Fruit fly (Drosophila melanogaster) whole organism, embryonic: ENCODE data around the gene CG32299.

Source experiments
- Bdp1 ChIP-seq: fragments of 200-800 bp; sonication (Bioruptor generic); optimal IDR thresholded peaks from 3 replicates; lab custom pipeline; 2016; ENCODE audit warnings: missing biosample characterization, missing genetic modification characterization
- Bgb ChIP-seq: fragments of 200-800 bp; sonication (Bioruptor generic); IDR thresholded peaks from 2 replicates; pipeline ENCODE4 v1.3.6; 2022; ENCODE audit warnings: missing biosample characterization, missing genetic modification characterization; ENCODE audit not compliant: partially characterized antibody
- C15 ChIP-seq: fragments of 200-800 bp; sonication (Bioruptor generic); IDR thresholded peaks from 3 replicates; pipeline ENCODE4 v1.3.6; 2022; ENCODE audit warnings: missing biosample characterization, missing genetic modification characterization
- CG10565 ChIP-seq: fragments of 200-800 bp; sonication (Bioruptor generic); optimal IDR thresholded peaks from 3 replicates; lab custom pipeline; 2016; ENCODE audit warnings: missing biosample characterization, mild to moderate bottlenecking, missing genetic modification characterization
- CG11247 ChIP-seq: fragments of 200-800 bp; sonication (Bioruptor generic); IDR thresholded peaks from 2 replicates; pipeline ENCODE4 v1.3.6; 2022; ENCODE audit warnings: missing biosample characterization, missing genetic modification characterization
- CG11560 ChIP-seq: fragments of 200-800 bp; sonication (Bioruptor generic); IDR thresholded peaks from 3 replicates; pipeline ENCODE4 v1.3.6; 2022; ENCODE audit warnings: missing biosample characterization, missing genetic modification characterization
- CG11696 ChIP-seq: fragments of 200-800 bp; sonication (Bioruptor generic); IDR thresholded peaks from 2 replicates; pipeline ENCODE4 v1.3.6; 2022; ENCODE audit warnings: missing biosample characterization, missing genetic modification characterization
- CG1233 ChIP-seq: fragments of 200-800 bp; sonication (Bioruptor generic); optimal IDR thresholded peaks from 4 replicates; lab custom pipeline; 2018; ENCODE audit warnings: missing biosample characterization, mild to moderate bottlenecking, missing genetic modification characterization
- CG14710 ChIP-seq: fragments of 200-800 bp; sonication (Bioruptor generic); optimal IDR thresholded peaks from 3 replicates; lab custom pipeline; 2019; ENCODE audit warnings: missing biosample characterization, mild to moderate bottlenecking, missing genetic modification characterization, moderate library complexity
- CG1603 ChIP-seq: fragments of 200-800 bp; sonication (Bioruptor generic); optimal IDR thresholded peaks from 2 replicates; lab custom pipeline; 2019; ENCODE audit warnings: missing biosample characterization, mild to moderate bottlenecking, missing genetic modification characterization, moderate library complexity
- CG16863 ChIP-seq: fragments of 200-800 bp; sonication (Bioruptor generic); optimal IDR thresholded peaks from 3 replicates; lab custom pipeline; 2016; ENCODE audit warnings: missing biosample characterization, missing genetic modification characterization
- CG17361 ChIP-seq: fragments of 200-800 bp; sonication (Bioruptor generic); IDR thresholded peaks from 3 replicates; pipeline ENCODE4 v1.3.6; 2022; ENCODE audit warnings: missing biosample characterization, missing genetic modification characterization
- CG17385 ChIP-seq: fragments of 200-800 bp; sonication (Bioruptor generic); optimal IDR thresholded peaks from 3 replicates; lab custom pipeline; 2018; ENCODE audit warnings: missing biosample characterization, mild to moderate bottlenecking, missing genetic modification characterization
- CG31388 ChIP-seq: fragments of 200-800 bp; sonication (Bioruptor generic); optimal IDR thresholded peaks from 2 replicates; lab custom pipeline; 2016; ENCODE audit warnings: missing biosample characterization, missing genetic modification characterization
- CG33557 ChIP-seq: fragments of 200-800 bp; sonication (Bioruptor generic); optimal IDR thresholded peaks from 2 replicates; lab custom pipeline; 2019; ENCODE audit warnings: missing biosample characterization, mild to moderate bottlenecking, missing genetic modification characterization, moderate library complexity
- CG4424 ChIP-seq: fragments of 200-800 bp; sonication (Bioruptor generic); optimal IDR thresholded peaks from 3 replicates; lab custom pipeline; 2016; ENCODE audit warnings: missing biosample characterization, missing genetic modification characterization
- CG5953 ChIP-seq: fragments of 200-800 bp; sonication (Bioruptor generic); IDR thresholded peaks from 2 replicates; pipeline ENCODE4 v1.3.6; 2022; ENCODE audit warnings: missing biosample characterization, missing genetic modification characterization
- CG6813 ChIP-seq: fragments of 200-800 bp; sonication (Bioruptor generic); optimal IDR thresholded peaks from 2 replicates; lab custom pipeline; 2017; ENCODE audit warnings: missing biosample characterization, missing genetic modification characterization, mild to moderate bottlenecking, moderate library complexity, missing genetic modification reagents
- CG7357 ChIP-seq: fragments of 200-800 bp; sonication (Bioruptor generic); IDR thresholded peaks from 3 replicates; pipeline ENCODE4 v1.3.6; 2022; ENCODE audit warnings: missing biosample characterization, missing genetic modification characterization
- CG7786 ChIP-seq: fragments of 200-800 bp; sonication (Bioruptor generic); optimal IDR thresholded peaks from 2 replicates; lab custom pipeline; 2016; ENCODE audit warnings: missing biosample characterization, missing genetic modification characterization
- CG8765 ChIP-seq: fragments of 200-800 bp; sonication (Bioruptor generic); IDR thresholded peaks from 2 replicates; pipeline ENCODE4 v1.3.6; 2022; ENCODE audit warnings: missing biosample characterization, missing genetic modification characterization
- CoRest ChIP-seq: fragments of 200-800 bp; sonication (Bioruptor generic); optimal IDR thresholded peaks from 3 replicates; lab custom pipeline; 2018; ENCODE audit warnings: missing biosample characterization, mild to moderate bottlenecking, missing genetic modification characterization, moderate library complexity
- CrebB ChIP-seq: fragments of 200-800 bp; sonication (Bioruptor generic); optimal IDR thresholded peaks from 3 replicates; lab custom pipeline; 2018; ENCODE audit warnings: missing biosample characterization, mild to moderate bottlenecking, missing genetic modification characterization
- Doc2 ChIP-seq: fragments of 200-800 bp; sonication (Bioruptor generic); IDR thresholded peaks from 2 replicates; pipeline ENCODE4 v1.3.6; 2022; ENCODE audit warnings: missing biosample characterization, missing genetic modification characterization
- E2f2 ChIP-seq: fragments of 200-800 bp; sonication (Bioruptor generic); IDR thresholded peaks from 2 replicates; pipeline ENCODE4 v1.3.6; 2022; ENCODE audit warnings: missing biosample characterization, missing genetic modification characterization
- Ets97D ChIP-seq: fragments of 200-800 bp; sonication (Bioruptor generic); optimal IDR thresholded peaks from 3 replicates; lab custom pipeline; 2016; ENCODE audit warnings: missing biosample characterization, missing genetic modification characterization
- Fer2 ChIP-seq: fragments of 200-800 bp; sonication (Bioruptor generic); optimal IDR thresholded peaks from 2 replicates; lab custom pipeline; 2018; ENCODE audit warnings: missing biosample characterization, mild to moderate bottlenecking, missing genetic modification characterization, moderate library complexity
- Ravus ChIP-seq: fragments of 200-800 bp; sonication (Bioruptor generic); IDR thresholded peaks from 2 replicates; pipeline ENCODE4 v1.3.6; 2022; ENCODE audit warnings: missing biosample characterization, missing genetic modification characterization
- Xrp1 ChIP-seq: fragments of 200-800 bp; sonication (Bioruptor generic); IDR thresholded peaks from 2 replicates; pipeline ENCODE4 v1.3.6; 2022; ENCODE audit warnings: missing biosample characterization, missing genetic modification characterization
- ac ChIP-seq: fragments of 200-800 bp; sonication (Bioruptor generic); optimal IDR thresholded peaks from 3 replicates; lab custom pipeline; 2017; ENCODE audit warnings: missing biosample characterization, mild to moderate bottlenecking, missing genetic modification characterization
- al ChIP-seq: fragments of 200-800 bp; sonication (Bioruptor generic); IDR thresholded peaks from 2 replicates; pipeline ENCODE4 v1.3.6; 2022; ENCODE audit warnings: missing biosample characterization, missing genetic modification characterization
- ash1 ChIP-seq: fragments of 200-800 bp; sonication (Bioruptor generic); optimal IDR thresholded peaks from 2 replicates; lab custom pipeline; 2018; ENCODE audit warnings: missing biosample characterization, mild to moderate bottlenecking, missing genetic modification characterization
- bab2 ChIP-seq: fragments of 200-800 bp; sonication (Bioruptor generic); optimal IDR thresholded peaks from 2 replicates; lab custom pipeline; 2016; ENCODE audit warnings: missing biosample characterization, missing genetic modification characterization
- bowl ChIP-seq: fragments of 200-800 bp; sonication (Bioruptor generic); IDR thresholded peaks from 2 replicates; pipeline ENCODE4 v1.3.6; 2022; ENCODE audit warnings: missing biosample characterization, missing genetic modification characterization
- chif ChIP-seq, 2 experiments: fragments of 200-800 bp; sonication (Bioruptor generic); optimal IDR thresholded peaks; 3 replicates each; lab custom pipeline; 2016; ENCODE audit warnings: missing biosample characterization in 2 of 2, missing genetic modification characterization in 2 of 2
- ftz-f1 ChIP-seq: fragments of 200-800 bp; sonication (Bioruptor generic); optimal IDR thresholded peaks from 2 replicates; lab custom pipeline; 2016; ENCODE audit warnings: missing biosample characterization, missing genetic modification characterization
- h ChIP-seq: fragments of >200 bp; optimal IDR thresholded peaks from 2 replicates; lab custom pipeline; 2017
- jing ChIP-seq: fragments of 200-800 bp; sonication (Bioruptor generic); optimal IDR thresholded peaks from 2 replicates; lab custom pipeline; 2018; ENCODE audit warnings: missing biosample characterization, mild to moderate bottlenecking, missing genetic modification characterization
- lilli ChIP-seq: fragments of 200-800 bp; sonication (Bioruptor generic); optimal IDR thresholded peaks from 3 replicates; lab custom pipeline; 2016; ENCODE audit warnings: missing biosample characterization, missing genetic modification characterization
- lmd ChIP-seq: fragments of 200-800 bp; sonication (Bioruptor generic); IDR thresholded peaks from 2 replicates; pipeline ENCODE4 v1.3.6; 2022; ENCODE audit warnings: missing biosample characterization, missing genetic modification characterization
- lov ChIP-seq, 2 experiments: fragments of 200-800 bp in 1 of 2; fragments of >200 bp in 1 of 2; sonication (Bioruptor generic) in 1 of 2; IDR thresholded peaks in 1 of 2; optimal IDR thresholded peaks in 1 of 2; 2 replicates in 1 of 2; 3 replicates in 1 of 2; pipeline versions ENCODE4 v1.3.6 to Lab custom; 2017 to 2022; ENCODE audit warnings: missing biosample characterization in 1 of 2, missing genetic modification characterization in 1 of 2
- nau ChIP-seq: fragments of 200-800 bp; sonication (Bioruptor generic); optimal IDR thresholded peaks from 3 replicates; lab custom pipeline; 2017; ENCODE audit warnings: missing biosample characterization, mild to moderate bottlenecking, missing genetic modification characterization, missing genetic modification reagents
- nerfin-2 ChIP-seq: fragments of 200-800 bp; sonication (Bioruptor generic); IDR thresholded peaks from 2 replicates; pipeline ENCODE4 v1.3.6; 2022; ENCODE audit warnings: missing biosample characterization, missing genetic modification characterization; ENCODE audit not compliant: partially characterized antibody
- slp2 ChIP-seq: fragments of 200-800 bp; sonication (Bioruptor generic); optimal IDR thresholded peaks from 2 replicates; lab custom pipeline; 2016; ENCODE audit warnings: missing biosample characterization, missing genetic modification characterization
- sqz ChIP-seq: fragments of 200-800 bp; sonication (Bioruptor generic); optimal IDR thresholded peaks from 3 replicates; lab custom pipeline; 2018; ENCODE audit warnings: missing biosample characterization, mild to moderate bottlenecking, missing genetic modification characterization
- ssp ChIP-seq: fragments of 200-800 bp; sonication (Bioruptor generic); IDR thresholded peaks from 2 replicates; pipeline ENCODE4 v1.3.6; 2022; ENCODE audit warnings: missing biosample characterization, missing genetic modification characterization
- tgo ChIP-seq: fragments of 200-800 bp; sonication (Bioruptor generic); IDR thresholded peaks from 3 replicates; pipeline ENCODE4 v1.3.6; 2022; ENCODE audit warnings: missing biosample characterization, missing genetic modification characterization
- trem ChIP-seq: fragments of 200-800 bp; optimal IDR thresholded peaks from 3 replicates; lab custom pipeline; 2019; ENCODE audit warnings: missing biosample characterization, mild to moderate bottlenecking, missing genetic modification characterization, moderate library complexity
- trh ChIP-seq: fragments of 200-800 bp; sonication (Bioruptor generic); optimal IDR thresholded peaks from 2 replicates; lab custom pipeline; 2016; ENCODE audit warnings: missing biosample characterization, missing genetic modification characterization
- tx ChIP-seq: fragments of 200-800 bp; sonication (Bioruptor generic); optimal IDR thresholded peaks from 2 replicates; lab custom pipeline; 2016; ENCODE audit warnings: missing biosample characterization, missing genetic modification characterization
- wek ChIP-seq: fragments of 200-800 bp; sonication (Bioruptor generic); optimal IDR thresholded peaks from 3 replicates; lab custom pipeline; 2018; ENCODE audit warnings: missing biosample characterization, mild to moderate bottlenecking, missing genetic modification characterization, moderate library complexity

Gene CG32299

DNA sequence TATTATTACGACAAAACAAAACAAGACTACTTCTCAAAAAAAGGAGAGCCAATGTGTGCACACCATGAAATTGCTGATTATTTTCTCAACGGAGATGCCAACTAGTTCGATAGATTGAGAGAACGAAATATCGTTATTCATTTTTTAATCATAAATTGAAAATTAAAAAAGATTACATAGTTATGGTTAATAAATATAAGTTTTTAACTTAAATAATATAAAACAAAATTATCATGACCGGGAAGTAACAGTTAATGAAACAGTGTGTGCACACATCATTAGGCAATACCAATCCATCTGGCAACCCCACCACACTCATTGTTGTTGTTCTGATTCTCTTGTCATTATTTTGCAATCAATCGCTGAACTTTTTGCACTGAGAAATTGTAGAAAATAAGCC, 18.9 kb downstream of the CG32299 start, which contains the start of the genes CG1317 and CG8993 (continued):
- TF ChIP-seq CrebB (tag; lab: Kevin White, UChicago), result no peak
- no peak for TF ChIP-seq bowl (GFP tag; lab: Robert Waterston, UW)
- no peak for TF ChIP-seq ftz-f1 (GFP tag; lab: Kevin White, UChicago)
- TF ChIP-seq CoRest (tag; lab: Kevin White, UChicago), result peak; percentile 73
- TF ChIP-seq slp2, result no peak
- no peak; the same call in 1 of the 2 replicates for TF ChIP-seq Ravus (GFP tag; lab: Robert Waterston, UW)
- TF ChIP-seq lilli, result peak; percentile 20
- no peak for TF ChIP-seq Bdp1 (GFP tag; lab: Kevin White, UChicago)
- TF ChIP-seq CG8765, result 0 out of 2 replicates have a peak, but pooled peaks have one; percentile 45
- TF ChIP-seq nerfin-2 (GFP tag; lab: Robert Waterston, UW), result peak; percentile 41; the same call in 1 of the 2 replicates
- no peak for TF ChIP-seq h (lab: Kevin White, UChicago)
- no peak for TF ChIP-seq bab2
- TF ChIP-seq CG1233, result no peak
- no peak for TF ChIP-seq tx
- peak; percentile 39; the same call in 1 of the 2 replicates for TF ChIP-seq al (GFP tag; lab: Robert Waterston, UW)
- TF ChIP-seq sqz, result peak; percentile 34
- TF ChIP-seq Doc2 (GFP tag; lab: Robert Waterston, UW), result no peak
- TF ChIP-seq CG1603 (tag; lab: Kevin White, UChicago), result no peak
- no peak for TF ChIP-seq CG5953
- no peak for TF ChIP-seq CG11560 (tag; lab: Robert Waterston, UW)
- TF ChIP-seq CG17385 (GFP tag; lab: Kevin White, UChicago), result peak; percentile 11
- TF ChIP-seq CG7357, result peak; percentile 26; the same call in 1 of the 3 replicates
- TF ChIP-seq CG4424 (GFP tag; lab: Kevin White, UChicago), result peak; percentile 57
- TF ChIP-seq CG6813 (GFP tag; lab: Kevin White, UChicago), result no peak
- TF ChIP-seq C15 (GFP tag; lab: Robert Waterston, UW), result no peak
- no peak for TF ChIP-seq CG31388
- peak; percentile 57 for TF ChIP-seq Bgb (GFP tag; lab: Robert Waterston, UW)
- no peak for TF ChIP-seq jing (GFP tag; lab: Kevin White, UChicago)
- TF ChIP-seq chif (GFP tag; optimal IDR thresholded peaks at IDR 0.05; lab: Kevin White, UChicago), result no peak
- no peak for TF ChIP-seq CG7786 (GFP tag; lab: Kevin White, UChicago)
- TF ChIP-seq CG11247 (GFP tag; lab: Robert Waterston, UW), result peak; percentile 35; the same call in 1 of the 2 replicates
- no peak for TF ChIP-seq wek (GFP tag; lab: Kevin White, UChicago)
- no peak for TF ChIP-seq CG33557
- TF ChIP-seq ash1 (GFP tag; lab: Kevin White, UChicago), result no peak
- TF ChIP-seq E2f2 (GFP tag; lab: Robert Waterston, UW), result peak; percentile 31; the same call in 1 of the 2 replicates
- no peak for TF ChIP-seq CG11696 (GFP tag; lab: Robert Waterston, UW)
- TF ChIP-seq CG16863 (GFP tag; lab: Kevin White, UChicago), result no peak
- peak; percentile 65; the same call in 1 of the 2 replicates for TF ChIP-seq Xrp1 (GFP tag; lab: Robert Waterston, UW)
- peak; percentile 57 for TF ChIP-seq tgo (GFP tag; lab: Robert Waterston, UW)
- peak; percentile 47; the same call in 1 of the 2 replicates for TF ChIP-seq lmd (GFP tag; lab: Robert Waterston, UW)
- TF ChIP-seq Ets97D (GFP tag; lab: Kevin White, UChicago), result peak; percentile 7
- TF ChIP-seq ssp (GFP tag; lab: Robert Waterston, UW), result peak; percentile 47
- TF ChIP-seq ac, result no peak
- TF ChIP-seq CG10565, result no peak
- TF ChIP-seq CG17361 (GFP tag; lab: Robert Waterston, UW), result peak; percentile 74; the same call in 2 of the 3 replicates
- TF ChIP-seq nau (GFP tag; lab: Kevin White, UChicago), result no peak
- peak; percentile 100 for TF ChIP-seq CG14710 (tag; lab: Kevin White, UChicago)
- TF ChIP-seq Fer2 (tag; lab: Kevin White, UChicago), result no peak
- TF ChIP-seq lov (optimal IDR thresholded peaks at IDR 0.05; lab: Kevin White, UChicago), result no peak
- TF ChIP-seq lov (GFP tag; IDR thresholded peaks at IDR 0.05; lab: Robert Waterston, UW), result no peak
- TF ChIP-seq trh (GFP tag; lab: Kevin White, UChicago), result no peak
- TF ChIP-seq trem (tag; lab: Kevin White, UChicago), result peak; percentile 98
